Fruit fly (Drosophila melanogaster) whole organism, embryonic: ENCODE results near the gene Cortactin.

Experiments
- Aef1 ChIP-seq: fragments of 200-800 bp; sonication (Bioruptor generic); IDR thresholded peaks from 3 replicates; pipeline ENCODE4 v1.3.6; 2022; ENCODE audit warnings: missing biosample characterization, missing genetic modification characterization
- BEAF-32 ChIP-seq: fragments of 200-800 bp; sonication (Bioruptor generic); optimal IDR thresholded peaks from 3 replicates; lab custom pipeline; 2017; ENCODE audit warnings: missing biosample characterization, missing genetic modification characterization, mild to moderate bottlenecking, moderate library complexity, missing genetic modification reagents
- Blimp-1 ChIP-seq: fragments of 200-800 bp; sonication (Bioruptor generic); optimal IDR thresholded peaks from 3 replicates; lab custom pipeline; 2018; ENCODE audit warnings: missing biosample characterization, missing genetic modification characterization, mild to moderate bottlenecking, moderate library complexity, missing genetic modification reagents
- Bteb2 ChIP-seq: fragments of 200-800 bp; sonication (Bioruptor generic); optimal IDR thresholded peaks from 2 replicates; lab custom pipeline; 2016; ENCODE audit warnings: missing biosample characterization, missing genetic modification characterization
- CG10209 ChIP-seq: fragments of 200-800 bp; sonication (Bioruptor generic); optimal IDR thresholded peaks from 3 replicates; lab custom pipeline; 2017; ENCODE audit warnings: missing biosample characterization, mild to moderate bottlenecking, missing genetic modification characterization, missing genetic modification reagents
- CG12769 ChIP-seq: fragments of 200-800 bp; sonication (Bioruptor generic); optimal IDR thresholded peaks from 2 replicates; lab custom pipeline; 2019; ENCODE audit warnings: missing biosample characterization, mild to moderate bottlenecking, missing genetic modification characterization, moderate library complexity
- CG14667 ChIP-seq: fragments of 200-800 bp; sonication (Bioruptor generic); IDR thresholded peaks from 2 replicates; pipeline ENCODE4 v1.3.6; 2022; ENCODE audit warnings: missing biosample characterization, missing genetic modification characterization
- CG15269 ChIP-seq: fragments of 200-800 bp; sonication (Bioruptor generic); optimal IDR thresholded peaks from 2 replicates; lab custom pipeline; 2018; ENCODE audit warnings: missing biosample characterization, mild to moderate bottlenecking, missing genetic modification characterization, moderate library complexity
- CG15514 ChIP-seq: fragments of 200-800 bp; sonication (Bioruptor generic); optimal IDR thresholded peaks from 3 replicates; lab custom pipeline; 2017; ENCODE audit warnings: missing biosample characterization, missing genetic modification characterization, mild to moderate bottlenecking, moderate library complexity, missing genetic modification reagents
- CG30403 ChIP-seq: fragments of 200-800 bp; sonication (Bioruptor generic); optimal IDR thresholded peaks from 3 replicates; lab custom pipeline; 2016; ENCODE audit warnings: missing biosample characterization, missing genetic modification characterization
- CG31441 ChIP-seq: fragments of 200-800 bp; sonication (Bioruptor generic); IDR thresholded peaks from 2 replicates; pipeline ENCODE4 v1.3.6; 2022; ENCODE audit warnings: missing biosample characterization, missing genetic modification characterization
- CG32532 ChIP-seq: fragments of 200-800 bp; sonication (Bioruptor generic); IDR thresholded peaks from 2 replicates; pipeline ENCODE4 v1.3.6; 2022; ENCODE audit warnings: missing biosample characterization, missing genetic modification characterization
- CG34224 ChIP-seq: fragments of 200-800 bp; sonication (Bioruptor generic); IDR thresholded peaks from 3 replicates; pipeline ENCODE4 v1.3.6; 2022; ENCODE audit warnings: missing biosample characterization, missing genetic modification characterization; ENCODE audit not compliant: partially characterized antibody
- CG9609 ChIP-seq: fragments of 200-800 bp; sonication (Bioruptor generic); optimal IDR thresholded peaks from 3 replicates; lab custom pipeline; 2016; ENCODE audit warnings: missing biosample characterization, missing genetic modification characterization
- Dek ChIP-seq: fragments of 200-800 bp; sonication (Bioruptor generic); optimal IDR thresholded peaks from 3 replicates; lab custom pipeline; 2019; ENCODE audit warnings: missing biosample characterization, mild to moderate bottlenecking, missing genetic modification characterization, moderate library complexity
- Drgx ChIP-seq: fragments of 200-800 bp; sonication (Bioruptor generic); IDR thresholded peaks from 2 replicates; pipeline ENCODE4 v1.3.6; 2022; ENCODE audit warnings: missing biosample characterization, missing genetic modification characterization
- Elba2 ChIP-seq: fragments of 200-800 bp; sonication (Bioruptor generic); optimal IDR thresholded peaks from 3 replicates; lab custom pipeline; 2016; ENCODE audit warnings: missing biosample characterization, missing genetic modification characterization
- Ets65A ChIP-seq: fragments of 200-800 bp; sonication (Bioruptor generic); peaks from one replicate; lab custom pipeline; 2016; ENCODE audit warnings: missing biosample characterization, missing genetic modification characterization
- Med ChIP-seq: fragments of 200-800 bp; sonication (Bioruptor generic); peaks from one replicate; lab custom pipeline; 2016; ENCODE audit warnings: missing biosample characterization, missing genetic modification characterization, mild to moderate bottlenecking, inconsistent platforms, moderate library complexity
- Mrtf ChIP-seq: fragments of 200-800 bp; sonication (Bioruptor generic); IDR thresholded peaks from 3 replicates; pipeline ENCODE4 v1.3.6; 2022; ENCODE audit warnings: missing biosample characterization, missing genetic modification characterization
- NC2α ChIP-seq: fragments of 200-800 bp; sonication (Bioruptor generic); optimal IDR thresholded peaks from 2 replicates; lab custom pipeline; 2016; ENCODE audit warnings: missing biosample characterization, missing genetic modification characterization
- PHDP ChIP-seq: fragments of 200-800 bp; sonication (Bioruptor generic); optimal IDR thresholded peaks from 3 replicates; lab custom pipeline; 2018; ENCODE audit warnings: missing biosample characterization, mild to moderate bottlenecking, missing genetic modification characterization, moderate library complexity
- Pdp1 ChIP-seq, 2 experiments: fragments of 200-800 bp; sonication (Bioruptor generic); optimal IDR thresholded peaks; 3 replicates each; lab custom pipeline; 2016; ENCODE audit warnings: missing biosample characterization in 2 of 2, missing genetic modification characterization in 2 of 2, mild to moderate bottlenecking in 1 of 2, moderate library complexity in 1 of 2
- Xrp1 ChIP-seq: fragments of 200-800 bp; sonication (Bioruptor generic); IDR thresholded peaks from 2 replicates; pipeline ENCODE4 v1.3.6; 2022; ENCODE audit warnings: missing biosample characterization, missing genetic modification characterization
- ato ChIP-seq: fragments of 200-800 bp; sonication (Bioruptor generic); IDR thresholded peaks from 2 replicates; pipeline ENCODE4 v1.3.6; 2022; ENCODE audit warnings: missing biosample characterization, missing genetic modification characterization; ENCODE audit not compliant: partially characterized antibody
- bbx ChIP-seq: fragments of 200-800 bp; sonication (Bioruptor generic); IDR thresholded peaks from 2 replicates; pipeline ENCODE4 v1.3.6; 2022; ENCODE audit warnings: missing biosample characterization, missing genetic modification characterization; ENCODE audit not compliant: partially characterized antibody
- chinmo ChIP-seq: fragments of 200-800 bp; sonication (Bioruptor generic); IDR thresholded peaks from 4 replicates; pipeline ENCODE4 v1.3.6; 2022; ENCODE audit warnings: missing biosample characterization, missing genetic modification characterization; ENCODE audit not compliant: partially characterized antibody
- ci ChIP-seq: fragments of 200-800 bp; sonication (Bioruptor generic); IDR thresholded peaks from 3 replicates; pipeline ENCODE4 v1.3.6; 2022; ENCODE audit warnings: missing biosample characterization, missing genetic modification characterization
- dpn ChIP-seq, 2 experiments: fragments of 200-800 bp; sonication (Bioruptor generic); optimal IDR thresholded peaks; 3 replicates each; lab custom pipeline; 2016; ENCODE audit warnings: missing biosample characterization in 2 of 2, missing genetic modification characterization in 2 of 2
- gem ChIP-seq: fragments of 200-800 bp; sonication (Bioruptor generic); optimal IDR thresholded peaks from 2 replicates; lab custom pipeline; 2019; ENCODE audit warnings: missing biosample characterization, mild to moderate bottlenecking, missing genetic modification characterization, moderate library complexity
- ham ChIP-seq: fragments of 200-800 bp; sonication (Bioruptor generic); IDR thresholded peaks from 2 replicates; pipeline ENCODE4 v1.3.6; 2022; ENCODE audit warnings: missing biosample characterization, missing genetic modification characterization
- kah ChIP-seq: fragments of 200-800 bp; sonication (Bioruptor generic); optimal IDR thresholded peaks from 2 replicates; lab custom pipeline; 2018; ENCODE audit warnings: missing biosample characterization, mild to moderate bottlenecking, missing genetic modification characterization
- knrl ChIP-seq: fragments of 200-800 bp; sonication (Bioruptor generic); IDR thresholded peaks from 3 replicates; pipeline ENCODE4 v1.3.6; 2022; ENCODE audit warnings: missing biosample characterization, missing genetic modification characterization; ENCODE audit not compliant: partially characterized antibody
- lab ChIP-seq: fragments of 200-800 bp; sonication (Bioruptor generic); optimal IDR thresholded peaks from 3 replicates; lab custom pipeline; 2017; ENCODE audit warnings: missing biosample characterization, missing genetic modification characterization, mild to moderate bottlenecking, moderate library complexity, missing genetic modification reagents
- nom ChIP-seq: fragments of 200-800 bp; sonication (Bioruptor generic); optimal IDR thresholded peaks from 2 replicates; lab custom pipeline; 2017; ENCODE audit warnings: missing biosample characterization, missing genetic modification characterization, mild to moderate bottlenecking, moderate library complexity, missing genetic modification reagents
- sd ChIP-seq: fragments of 200-800 bp; sonication (Bioruptor generic); optimal IDR thresholded peaks from 3 replicates; lab custom pipeline; 2018; ENCODE audit warnings: missing biosample characterization, mild to moderate bottlenecking, missing genetic modification characterization, moderate library complexity
- sens ChIP-seq: fragments of 200-800 bp; sonication (Bioruptor generic); peaks from one replicate; lab custom pipeline; 2016; ENCODE audit warnings: missing biosample characterization, missing genetic modification characterization

The Cortactin gene

DNA sequence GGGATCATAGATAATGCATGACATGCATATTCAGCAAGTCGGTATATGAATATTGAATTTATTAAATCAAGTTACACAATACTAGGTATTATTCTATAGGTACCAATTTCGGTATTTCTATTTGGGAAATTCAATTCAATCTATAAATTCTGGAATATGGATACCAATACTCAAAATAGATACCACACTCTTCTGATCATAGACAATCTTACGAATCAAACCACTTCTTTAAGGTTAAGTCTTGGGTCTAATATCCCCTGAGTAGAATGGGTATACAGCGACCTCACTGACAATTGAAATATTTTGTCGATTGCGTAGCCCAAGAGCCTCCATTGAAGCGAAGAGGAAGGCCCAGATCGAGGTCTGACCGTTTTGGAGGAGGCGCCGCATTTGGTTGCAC, 28.6 kb upstream of the Cortactin start (continued):
- TF ChIP-seq CG15269 (tag; lab: Kevin White, UChicago): peak; percentile 5
- TF ChIP-seq CG31441 (GFP tag; lab: Robert Waterston, UW): no peak
- TF ChIP-seq dpn (GFP tag; optimal IDR thresholded peaks at IDR 0.05; lab: Kevin White, UChicago): peak in 1 of 2 experiments; percentile 29
- peak; percentile 52 for TF ChIP-seq gem (tag; lab: Kevin White, UChicago)
- TF ChIP-seq CG10209 (GFP tag; lab: Kevin White, UChicago): no peak
- peak; percentile 5 for TF ChIP-seq CG30403
- TF ChIP-seq sd (tag; lab: Kevin White, UChicago): peak; percentile 16
- TF ChIP-seq CG14667 (GFP tag; lab: Robert Waterston, UW): no peak
- 0 out of 3 replicates have a peak, but pooled peaks have one; percentile 46 for TF ChIP-seq ci (GFP tag; lab: Robert Waterston, UW)

DNA sequence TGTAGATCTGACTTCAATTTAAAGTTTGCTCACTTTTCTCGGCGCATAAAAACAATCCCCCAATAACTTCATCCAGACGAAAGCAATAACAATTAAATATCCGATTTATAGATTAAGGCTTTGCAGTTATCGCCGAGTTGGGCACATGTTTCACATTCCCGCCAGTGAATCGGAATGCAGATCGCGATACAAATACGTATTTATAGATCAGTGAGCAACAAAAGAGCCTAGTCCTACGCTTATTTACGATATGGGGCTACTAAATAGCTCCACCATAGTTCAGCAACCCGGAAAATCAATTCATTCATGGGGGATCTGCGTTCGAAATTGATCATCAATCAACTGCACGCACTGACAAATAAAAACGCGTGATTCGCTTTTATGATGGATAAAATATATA, 27.8 kb upstream of the Cortactin start:
- TF ChIP-seq CG9609 (no peak), lab (GFP tag; lab: Kevin White, UChicago) (no peak), CG34224 (GFP tag; lab: Robert Waterston, UW) (no peak), bbx (no peak), knrl (GFP tag; lab: Robert Waterston, UW) (no peak), sd (tag; lab: Kevin White, UChicago) (peak; percentile 76), ham (GFP tag; lab: Robert Waterston, UW) (no peak), Aef1 (GFP tag; lab: Robert Waterston, UW) (no peak)

DNA sequence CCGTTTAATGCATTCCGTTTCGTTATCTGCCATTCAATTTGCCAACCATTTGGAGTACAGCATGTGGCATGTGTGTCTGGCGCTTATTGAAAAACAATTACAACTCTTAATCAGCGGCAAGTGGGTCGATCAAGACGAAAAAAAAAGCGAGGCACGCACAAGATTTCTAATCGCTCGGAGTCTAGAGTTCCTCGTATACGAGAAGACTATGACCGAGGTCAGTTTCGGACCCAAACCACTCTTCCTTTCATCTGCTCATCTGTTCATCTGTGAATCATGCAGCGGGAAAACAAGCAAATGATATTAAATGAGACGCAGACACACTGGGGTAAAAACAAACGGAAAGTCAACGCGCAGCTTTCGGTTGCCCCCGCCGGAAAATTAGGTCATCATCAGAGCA, 27.2 kb upstream of the Cortactin start:
- TF ChIP-seq chinmo (GFP tag; lab: Robert Waterston, UW) (0 out of 4 replicates have a peak, but pooled peaks have one; percentile 36), Bteb2 (GFP tag; lab: Kevin White, UChicago) (no peak), CG12769 (tag; lab: Kevin White, UChicago) (peak; percentile 45), Blimp-1 (GFP tag; lab: Kevin White, UChicago) (peak; percentile 60)

DNA sequence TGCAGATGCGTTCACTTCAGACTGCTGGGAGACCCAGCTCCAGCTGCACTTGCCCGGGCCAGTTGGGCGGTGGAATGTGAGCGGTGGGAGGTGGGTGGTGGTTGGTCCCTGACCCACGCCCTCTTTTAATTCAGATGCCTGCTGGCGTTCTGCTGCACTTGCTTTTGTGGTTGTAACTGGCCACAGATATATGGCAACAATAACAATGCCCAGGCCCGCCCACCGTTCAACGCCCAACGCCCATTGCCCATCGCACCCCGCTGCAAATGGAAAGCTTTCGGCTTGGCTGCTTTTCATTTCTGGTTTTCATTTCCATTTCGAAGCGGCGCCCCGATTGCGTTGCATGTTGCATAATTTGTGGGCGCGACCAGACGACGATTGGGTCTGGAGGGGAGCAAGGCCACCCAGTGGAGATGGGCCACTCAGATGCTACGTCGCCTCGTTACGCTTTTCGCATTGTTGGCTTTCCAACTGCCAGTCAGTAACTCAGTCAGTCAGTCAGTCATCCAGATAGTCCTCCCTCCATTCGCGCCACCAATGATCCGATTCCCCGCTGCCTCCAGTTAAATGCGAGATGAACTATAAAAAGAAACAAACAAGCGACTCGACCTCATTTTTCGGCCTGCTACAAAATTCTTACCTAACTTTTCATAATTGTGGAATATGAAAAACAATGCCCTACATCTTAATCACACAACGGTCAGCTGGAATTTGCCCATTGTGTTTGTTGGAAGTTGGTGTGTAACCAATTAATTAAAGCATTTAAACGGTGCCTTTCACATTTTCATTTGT, 26.2 kb upstream of the Cortactin start:
- TF ChIP-seq Ets65A (GFP tag; lab: Kevin White, UChicago): peak; percentile 77
- TF ChIP-seq BEAF-32: no peak
- TF ChIP-seq Dek (tag; lab: Kevin White, UChicago): no peak
- no peak for TF ChIP-seq Elba2 (GFP tag; lab: Kevin White, UChicago)
- TF ChIP-seq CG12769 (tag; lab: Kevin White, UChicago): peak; percentile 51
- TF ChIP-seq ato: 0 out of 2 replicates have a peak, but pooled peaks have one; percentile 16
- TF ChIP-seq kah (GFP tag; lab: Kevin White, UChicago): no peak
- TF ChIP-seq ci (GFP tag; lab: Robert Waterston, UW): 0 out of 3 replicates have a peak, but pooled peaks have one; percentile 36
- no peak for TF ChIP-seq NC2α (GFP tag; lab: Kevin White, UChicago)
- peak; percentile 51 for TF ChIP-seq Med (GFP tag; lab: Kevin White, UChicago)
- peak in 1 of 2 experiments; percentile 80 for TF ChIP-seq Pdp1 (GFP tag; optimal IDR thresholded peaks at IDR 0.05; lab: Kevin White, UChicago)
- TF ChIP-seq sd (tag; lab: Kevin White, UChicago): peak; percentile 7

DNA sequence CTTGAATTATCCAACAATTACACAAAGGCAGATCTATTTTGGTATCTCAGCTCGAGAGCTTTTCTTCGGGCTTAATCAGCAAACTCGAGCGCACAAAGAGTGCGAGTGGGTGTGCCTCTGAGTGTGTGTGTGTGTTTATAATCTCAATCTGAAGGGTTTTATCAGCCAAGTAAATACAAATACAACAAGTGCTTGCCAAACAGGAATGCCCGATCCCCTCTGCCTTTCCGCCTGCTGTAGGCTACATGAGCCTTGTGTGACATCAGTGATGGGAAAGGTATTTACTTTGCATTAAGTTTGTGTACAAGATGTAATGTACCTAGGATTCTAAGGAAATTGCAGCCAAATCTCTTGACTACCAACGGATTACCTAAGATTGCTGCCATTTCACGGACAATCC, 25.1 kb upstream of the Cortactin start:
- 0 out of 2 replicates have a peak, but pooled peaks have one; percentile 12 for TF ChIP-seq Xrp1
- TF ChIP-seq nom (GFP tag; lab: Kevin White, UChicago): peak; percentile 6
- TF ChIP-seq PHDP: no peak
- TF ChIP-seq CG32532 (GFP tag; lab: Robert Waterston, UW): no peak
- no peak for TF ChIP-seq CG15514 (GFP tag; lab: Kevin White, UChicago)
- TF ChIP-seq Mrtf (GFP tag; lab: Robert Waterston, UW): no peak
- TF ChIP-seq Drgx (GFP tag; lab: Robert Waterston, UW): peak; percentile 52; the same call in 1 of the 2 replicates
- peak; percentile 24 for TF ChIP-seq sens (GFP tag; lab: Kevin White, UChicago)
